Worm (Caenorhabditis elegans) whole organism, late embryonic: ENCODE results near the gene syx-4.

Experiments
- C38D4.7 ChIP-seq: fragments of 200-800 bp; sonication (Bioruptor generic); optimal IDR thresholded peaks from 2 replicates; lab custom pipeline; 2018; ENCODE audit warnings: mild to moderate bottlenecking, missing genetic modification characterization, moderate library complexity, missing compliant biosample characterization
- K02D7.2 ChIP-seq: sonication (generic microtip); optimal IDR thresholded peaks from 2 replicates; lab custom pipeline; 2017; ENCODE audit warnings: mild to moderate bottlenecking, missing genetic modification characterization, missing compliant biosample characterization
- T23F11.4 ChIP-seq: fragments of 200-800 bp; sonication (Bioruptor generic); optimal IDR thresholded peaks from 2 replicates; lab custom pipeline; 2018; ENCODE audit warnings: mild to moderate bottlenecking, missing genetic modification characterization, missing compliant biosample characterization
- Y22D7AL.16 ChIP-seq: sonication (generic microtip); optimal IDR thresholded peaks from 2 replicates; lab custom pipeline; 2016; ENCODE audit warnings: missing genetic modification characterization, missing compliant biosample characterization
- ama-1 ChIP-seq: fragments of 150-350 bp; optimal IDR thresholded peaks from 2 replicates; lab custom pipeline; 2014
- ceh-14 ChIP-seq: sonication (generic microtip); optimal IDR thresholded peaks from 2 replicates; lab custom pipeline; 2016; ENCODE audit warnings: missing genotype, missing genetic modification characterization, missing compliant biosample characterization
- ceh-31 ChIP-seq: sonication (generic microtip); optimal IDR thresholded peaks from 2 replicates; lab custom pipeline; 2016; ENCODE audit warnings: missing genetic modification characterization, missing compliant biosample characterization
- ceh-34 ChIP-seq: sonication (generic microtip); optimal IDR thresholded peaks from 2 replicates; lab custom pipeline; 2016; ENCODE audit warnings: mild to moderate bottlenecking, missing genetic modification characterization, missing compliant biosample characterization
- ceh-45 ChIP-seq: fragments of 200-800 bp; sonication (Bioruptor generic); IDR thresholded peaks from 2 replicates; pipeline ENCODE4 v1.3.6; 2022; ENCODE audit warnings: missing genetic modification reagents, missing genetic modification characterization, missing compliant biosample characterization
- ceh-48 ChIP-seq: sonication (generic microtip); optimal IDR thresholded peaks from 2 replicates; lab custom pipeline; 2016; ENCODE audit warnings: missing genetic modification characterization, inconsistent platforms, missing compliant biosample characterization
- ceh-6 ChIP-seq: fragments of 200-800 bp; sonication (Bioruptor generic); optimal IDR thresholded peaks from 2 replicates; lab custom pipeline; 2018; ENCODE audit warnings: mild to moderate bottlenecking, missing genetic modification characterization, missing compliant biosample characterization
- ceh-9 ChIP-seq: sonication (generic microtip); optimal IDR thresholded peaks from 2 replicates; lab custom pipeline; 2016; ENCODE audit warnings: mild to moderate bottlenecking, missing genetic modification characterization, inconsistent platforms, missing compliant biosample characterization
- che-1 ChIP-seq: sonication (generic microtip); optimal IDR thresholded peaks from 2 replicates; lab custom pipeline; 2016; ENCODE audit warnings: mild to moderate bottlenecking, missing genetic modification characterization, missing compliant biosample characterization
- dmd-4 ChIP-seq: sonication (generic microtip); optimal IDR thresholded peaks from 2 replicates; lab custom pipeline; 2016; ENCODE audit warnings: borderline replicate concordance, missing genetic modification characterization, missing compliant biosample characterization
- elt-2 ChIP-seq: sonication (generic microtip); optimal IDR thresholded peaks from 2 replicates; lab custom pipeline; 2016; ENCODE audit warnings: missing genetic modification reagents, missing genetic modification characterization, missing compliant biosample characterization
- ets-4 ChIP-seq: sonication (generic microtip); optimal IDR thresholded peaks from 2 replicates; lab custom pipeline; 2016; ENCODE audit warnings: missing genetic modification characterization, missing compliant biosample characterization
- eyg-1 ChIP-seq: sonication (generic microtip); optimal IDR thresholded peaks from 2 replicates; lab custom pipeline; 2016; ENCODE audit warnings: missing genotype, missing genetic modification characterization, missing compliant biosample characterization
- fkh-10 ChIP-seq: fragments of 150-350 bp; optimal IDR thresholded peaks from 2 replicates; lab custom pipeline; 2014; ENCODE audit warnings: missing biosample characterization, missing genetic modification reagents, missing genetic modification characterization
- gmeb-2 ChIP-seq: sonication (generic microtip); optimal IDR thresholded peaks from 2 replicates; lab custom pipeline; 2016; ENCODE audit warnings: missing genetic modification characterization, inconsistent platforms, missing compliant biosample characterization
- hlh-13 ChIP-seq: fragments of 200-800 bp; sonication (Bioruptor generic); optimal IDR thresholded peaks from 2 replicates; lab custom pipeline; 2018; ENCODE audit warnings: mild to moderate bottlenecking, missing genetic modification characterization, missing compliant biosample characterization
- hlh-15 ChIP-seq: sonication (generic microtip); optimal IDR thresholded peaks from 2 replicates; lab custom pipeline; 2016; ENCODE audit warnings: missing genetic modification characterization, missing compliant biosample characterization
- hlh-30 ChIP-seq: sonication (generic microtip); optimal IDR thresholded peaks from 2 replicates; lab custom pipeline; 2017; ENCODE audit warnings: antibody characterized with exemption, missing genetic modification characterization, missing compliant biosample characterization; ENCODE audit not compliant: insufficient read depth
- hlh-8 ChIP-seq: sonication (generic microtip); optimal IDR thresholded peaks from 2 replicates; lab custom pipeline; 2016; ENCODE audit warnings: missing genotype, missing genetic modification characterization, missing compliant biosample characterization
- lim-6 ChIP-seq: sonication (generic microtip); optimal IDR thresholded peaks from 2 replicates; lab custom pipeline; 2016; ENCODE audit warnings: missing genetic modification characterization, missing compliant biosample characterization
- lin-11 ChIP-seq: fragments of 200-800 bp; sonication (Bioruptor generic); optimal IDR thresholded peaks from 2 replicates; lab custom pipeline; 2018; ENCODE audit warnings: mild to moderate bottlenecking, missing genetic modification characterization, missing compliant biosample characterization
- madf-2 ChIP-seq: sonication (generic microtip); optimal IDR thresholded peaks from 2 replicates; lab custom pipeline; 2017; ENCODE audit warnings: missing genetic modification characterization, missing compliant biosample characterization
- nhr-232 ChIP-seq: sonication (generic microtip); optimal IDR thresholded peaks from 2 replicates; lab custom pipeline; 2016; ENCODE audit warnings: missing genetic modification characterization, missing compliant biosample characterization
- npax-4 ChIP-seq: sonication (generic microtip); optimal IDR thresholded peaks from 2 replicates; lab custom pipeline; 2016; ENCODE audit warnings: missing genetic modification characterization, missing compliant biosample characterization
- pag-3 ChIP-seq: sonication (generic microtip); optimal IDR thresholded peaks from 2 replicates; lab custom pipeline; 2016; ENCODE audit warnings: missing compliant biosample characterization, missing genetic modification characterization, borderline replicate concordance
- pax-1 ChIP-seq: fragments of 150-350 bp; optimal IDR thresholded peaks from 2 replicates; lab custom pipeline; 2014; ENCODE audit warnings: missing biosample characterization, missing genetic modification characterization
- pha-2 ChIP-seq: sonication (generic microtip); optimal IDR thresholded peaks from 2 replicates; lab custom pipeline; 2017; ENCODE audit warnings: mild to moderate bottlenecking, missing genetic modification characterization, missing compliant biosample characterization
- pha-4 ChIP-seq: fragments of 150-350 bp; optimal IDR thresholded peaks from 2 replicates; lab custom pipeline; 2018; ENCODE audit warnings: missing biosample characterization, missing genetic modification reagents, missing genetic modification characterization
- ref-2 ChIP-seq: sonication (generic microtip); optimal IDR thresholded peaks from 2 replicates; lab custom pipeline; 2016; ENCODE audit warnings: missing genetic modification characterization, missing compliant biosample characterization
- sdc-2 ChIP-seq: sonication (generic microtip); optimal IDR thresholded peaks from 2 replicates; lab custom pipeline; 2016; ENCODE audit warnings: missing genotype, missing genetic modification characterization, missing compliant biosample characterization
- sox-2 ChIP-seq: fragments of 200-800 bp; sonication (Bioruptor generic); IDR thresholded peaks from 2 replicates; pipeline ENCODE4 v1.3.6; 2022; ENCODE audit warnings: missing genetic modification reagents, missing genetic modification characterization, missing compliant biosample characterization
- sox-4 ChIP-seq: sonication (generic microtip); optimal IDR thresholded peaks from 2 replicates; lab custom pipeline; 2017; ENCODE audit warnings: mild to moderate bottlenecking, missing genetic modification characterization, inconsistent platforms, missing compliant biosample characterization
- unc-3 ChIP-seq, 2 experiments: fragments of 200-800 bp in 1 of 2; sonication (Bioruptor generic) in 1 of 2; sonication (generic microtip) in 1 of 2; conservative IDR thresholded peaks in 1 of 2; optimal IDR thresholded peaks in 1 of 2; 2 replicates each; pipeline versions ENCODE4 v1.3.6 to Lab custom; 2016 to 2022; ENCODE audit warnings: missing compliant biosample characterization in 2 of 2, missing genetic modification characterization in 2 of 2, missing genetic modification reagents in 1 of 2
- unc-42 ChIP-seq: sonication (generic microtip); optimal IDR thresholded peaks from 2 replicates; lab custom pipeline; 2016; ENCODE audit warnings: missing genotype, missing genetic modification characterization, missing compliant biosample characterization
- unc-86 ChIP-seq: sonication (generic microtip); optimal IDR thresholded peaks from 2 replicates; lab custom pipeline; 2016; ENCODE audit warnings: missing genetic modification characterization, missing compliant biosample characterization
- zip-5 ChIP-seq: sonication (generic microtip); optimal IDR thresholded peaks from 2 replicates; lab custom pipeline; 2016; ENCODE audit warnings: missing genetic modification characterization, missing compliant biosample characterization
- ztf-16 ChIP-seq: sonication (generic microtip); optimal IDR thresholded peaks from 2 replicates; lab custom pipeline; 2017; ENCODE audit warnings: missing genetic modification characterization, missing compliant biosample characterization

syx-4 gene

ce11 chrIV:8479346-8479745, 22.3 kb downstream of the syx-4 start, which contains the start of gene hlh-12:
Gene hlh-12 (minus strand): TSS chrIV:8479446.
- no peak for TF ChIP-seq ceh-9 (tag; lab: Kevin White, UChicago)
- no peak for TF ChIP-seq che-1 (tag; lab: Kevin White, UChicago)
- TF ChIP-seq lin-11 (tag; lab: Kevin White, UChicago): no peak
- no peak for TF ChIP-seq ceh-14 (tag; lab: Kevin White, UChicago)
- TF ChIP-seq lim-6 (tag; lab: Kevin White, UChicago): no peak
- TF ChIP-seq ceh-34: no peak
- no peak for TF ChIP-seq fkh-10 (GFP tag; lab: Kevin White, UChicago)
- TF ChIP-seq ref-2: no peak
- no peak for TF ChIP-seq hlh-13 (GFP tag; lab: Kevin White, UChicago)
- no peak for TF ChIP-seq sdc-2 (tag; lab: Kevin White, UChicago)
- no peak for TF ChIP-seq T23F11.4
- no peak for TF ChIP-seq ceh-48 (tag; lab: Kevin White, UChicago)
- TF ChIP-seq gmeb-2 (tag; lab: Kevin White, UChicago): no peak
- no peak for TF ChIP-seq hlh-15
- no peak for TF ChIP-seq hlh-8 (tag; lab: Kevin White, UChicago)
- no peak for TF ChIP-seq ceh-31
- TF ChIP-seq pha-4 (tag; lab: Kevin White, UChicago): no peak
- no peak for TF ChIP-seq ztf-16 (tag; lab: Kevin White, UChicago)
- TF ChIP-seq C38D4.7: no peak

ce11 chrIV:8481308-8481707, 24.2 kb downstream of the syx-4 start, which contains the start of gene spp-8:
Gene spp-8 (plus strand): TSS chrIV:8481664.
- TF ChIP-seq elt-2 (tag; lab: Kevin White, UChicago) (peak; percentile 50), ama-1 (no peak), hlh-30 (tag; lab: Kevin White, UChicago) (no peak), ceh-45 (GFP tag; lab: Robert Waterston, UW) (no peak), C38D4.7 (no peak), fkh-10 (GFP tag; lab: Kevin White, UChicago) (no peak), ref-2 (no peak)

ce11 chrIV:8487183-8487582, 30.1 kb downstream of the syx-4 start, which contains the start of gene srlf-3:
Gene srlf-3 (plus strand): TSS chrIV:8487483.
- TF ChIP-seq zip-5 (tag; lab: Kevin White, UChicago) (no peak), madf-2 (tag; lab: Kevin White, UChicago) (no peak), ceh-6 (no peak), pha-2 (no peak), dmd-4 (tag; lab: Kevin White, UChicago) (no peak), unc-42 (no peak), eyg-1 (tag; lab: Kevin White, UChicago) (no peak), Y22D7AL.16 (tag; lab: Kevin White, UChicago) (no peak)

DNA sequence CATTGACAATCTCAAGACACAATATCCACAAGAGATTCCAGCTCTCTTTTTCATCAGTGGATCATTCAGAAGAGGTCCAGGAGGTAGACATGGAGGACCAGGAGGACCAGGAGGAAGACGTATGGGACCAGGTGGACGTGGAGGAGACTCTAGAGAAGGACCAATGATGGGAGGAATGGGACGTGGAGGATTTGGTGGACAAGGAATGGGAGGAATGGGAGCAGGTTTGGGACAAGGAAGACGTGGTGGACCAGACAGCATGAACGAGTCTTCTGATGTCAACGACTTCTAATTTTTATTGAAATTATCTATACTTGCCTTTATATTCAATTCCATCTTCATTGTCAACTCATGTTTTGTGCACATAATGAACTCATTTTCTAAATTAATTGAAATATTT, 31.0 kb downstream of the syx-4 start:
- TF ChIP-seq ceh-34 (no peak), ztf-16 (tag; lab: Kevin White, UChicago) (no peak), K02D7.2 (tag; lab: Kevin White, UChicago) (no peak), ceh-14 (tag; lab: Kevin White, UChicago) (no peak), ceh-31 (no peak), pag-3 (tag; lab: Kevin White, UChicago) (no peak), pax-1 (tag; lab: Kevin White, UChicago) (no peak), unc-3 (GFP tag; conservative IDR thresholded peaks at IDR 0.05; lab: Robert Waterston, UW) (no peak), unc-3 (tag; optimal IDR thresholded peaks at IDR 0.05; lab: Kevin White, UChicago) (no peak)

DNA sequence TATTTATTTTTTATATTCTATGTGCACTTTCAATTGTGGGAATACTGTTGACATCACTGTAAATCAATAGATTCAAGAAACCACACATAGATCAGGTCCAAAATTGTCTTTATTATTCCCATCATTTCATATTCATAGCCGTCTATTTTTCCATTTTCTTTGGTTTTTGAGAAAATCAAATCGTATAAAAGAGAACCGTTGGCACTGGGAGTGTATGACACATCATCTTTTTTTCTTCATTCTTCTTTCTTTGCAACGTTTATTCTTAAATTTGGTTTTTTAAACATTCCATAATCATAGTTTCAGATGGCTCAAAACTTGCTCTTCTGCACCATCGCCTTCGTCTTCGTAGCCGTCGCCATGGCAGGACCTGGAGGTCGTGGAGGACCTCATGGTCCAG, 32.8 kb downstream of the syx-4 start, which contains the start of gene srlf-2:
Gene srlf-2 (plus strand): TSS at position 301 of the 400 bp plus-strand sequence.
- TF ChIP-seq gmeb-2 (tag; lab: Kevin White, UChicago): no peak
- no peak for TF ChIP-seq sox-2
- no peak for TF ChIP-seq sox-4
- TF ChIP-seq ceh-9 (tag; lab: Kevin White, UChicago): no peak
- no peak for TF ChIP-seq npax-4 (tag; lab: Kevin White, UChicago)
- no peak for TF ChIP-seq unc-3 (GFP tag; conservative IDR thresholded peaks at IDR 0.05; lab: Robert Waterston, UW)
- TF ChIP-seq unc-3 (tag; optimal IDR thresholded peaks at IDR 0.05; lab: Kevin White, UChicago): no peak
- no peak for TF ChIP-seq unc-86
- no peak for TF ChIP-seq ets-4 (tag; lab: Kevin White, UChicago)
- no peak for TF ChIP-seq hlh-8 (tag; lab: Kevin White, UChicago)
- TF ChIP-seq unc-42: no peak
- TF ChIP-seq nhr-232: no peak
- no peak for TF ChIP-seq ref-2
